Fruit fly (Drosophila melanogaster): ENCODE results near the gene CG16904.

DNA sequence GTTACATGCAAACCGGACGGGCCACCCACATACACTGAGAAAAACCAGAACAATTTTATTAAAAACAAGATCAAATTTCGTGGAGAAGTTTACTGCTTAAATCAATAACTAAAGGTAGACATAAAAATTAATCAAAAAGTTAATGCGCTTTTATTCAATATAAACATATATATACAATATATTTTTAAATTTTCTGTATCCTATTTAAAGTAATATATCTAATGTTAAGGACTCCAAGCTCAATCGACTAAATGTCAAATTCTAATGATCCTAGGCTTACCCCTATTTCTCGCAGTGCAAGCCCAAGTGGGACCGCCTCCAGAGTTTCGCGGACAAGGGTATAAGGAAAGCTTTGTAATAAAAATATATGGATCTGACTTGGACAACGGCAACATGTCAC lies 41.0 kb upstream of the CG16904 start:
- no peak for TF ChIP-seq Myc (optimal IDR thresholded peaks at IDR 0.05)
- no peak for TF ChIP-seq insv (optimal IDR thresholded peaks at IDR 0.05)
- no peak for TF ChIP-seq ttk (optimal IDR thresholded peaks at IDR 0.05)
- TF ChIP-seq Sin3A (optimal IDR thresholded peaks at IDR 0.05): no peak
